Worm (Caenorhabditis elegans) whole organism, young adult: Measurements from ENCODE around the gene C26B9.6.

Experiments used
- B0261.1 ChIP-seq: sonication (generic microtip); optimal IDR thresholded peaks from 2 replicates; lab custom pipeline; 2016; ENCODE audit warnings: mild to moderate bottlenecking, missing genetic modification characterization, moderate library complexity, missing compliant biosample characterization
- C17E4.6 ChIP-seq: fragments of 200-800 bp; sonication (Bioruptor generic); IDR thresholded peaks from 2 replicates; pipeline ENCODE4 v1.3.6; 2022; ENCODE audit warnings: missing genetic modification reagents, missing genetic modification characterization, missing compliant biosample characterization
- F10E7.11 ChIP-seq: sonication (generic microtip); optimal IDR thresholded peaks from 2 replicates; lab custom pipeline; 2017; ENCODE audit warnings: mild to moderate bottlenecking, missing genetic modification characterization, moderate library complexity, missing compliant biosample characterization
- F23B12.7 ChIP-seq: sonication (generic microtip); optimal IDR thresholded peaks from 2 replicates; lab custom pipeline; 2017; ENCODE audit warnings: missing genetic modification characterization, mild to moderate bottlenecking, missing compliant biosample characterization, antibody characterized with exemption, moderate library complexity; ENCODE audit not compliant: insufficient read depth
- F39B2.1 ChIP-seq: fragments of 200-800 bp; sonication (Bioruptor generic); IDR thresholded peaks from 2 replicates; pipeline ENCODE4 v1.3.6; 2022; ENCODE audit warnings: missing genetic modification reagents, missing genetic modification characterization, missing compliant biosample characterization
- F55B11.4 ChIP-seq: sonication (generic microtip); optimal IDR thresholded peaks from 2 replicates; lab custom pipeline; 2016; ENCODE audit warnings: missing compliant biosample characterization, missing genetic modification characterization, borderline replicate concordance; ENCODE audit not compliant: insufficient read depth
- F57A8.1 ChIP-seq: fragments of 200-800 bp; sonication (Bioruptor generic); optimal IDR thresholded peaks from 2 replicates; lab custom pipeline; 2018; ENCODE audit warnings: mild to moderate bottlenecking, missing genetic modification characterization, moderate library complexity, missing compliant biosample characterization
- T26A5.8 ChIP-seq: sonication (generic microtip); optimal IDR thresholded peaks from 2 replicates; lab custom pipeline; 2016; ENCODE audit warnings: missing genetic modification characterization, missing compliant biosample characterization
- Y53F4B.3 ChIP-seq: fragments of 200-800 bp; sonication (Bioruptor generic); IDR thresholded peaks from 2 replicates; pipeline ENCODE4 v1.3.6; 2022; ENCODE audit warnings: missing genetic modification reagents, missing genetic modification characterization, missing compliant biosample characterization
- Y53G8AR.9 ChIP-seq: fragments of 200-800 bp; sonication (Bioruptor generic); conservative IDR thresholded peaks from 2 replicates; pipeline ENCODE4 v1.3.6; 2022; ENCODE audit warnings: missing genetic modification reagents, missing genetic modification characterization, missing compliant biosample characterization
- Y79H2A.3 ChIP-seq: fragments of 200-800 bp; sonication (Bioruptor generic); conservative IDR thresholded peaks from 2 replicates; pipeline ENCODE4 v1.3.6; 2022; ENCODE audit warnings: missing genetic modification reagents, missing genetic modification characterization, missing compliant biosample characterization
- aptf-2 ChIP-seq: fragments of 200-800 bp; sonication (Bioruptor generic); conservative IDR thresholded peaks from 2 replicates; pipeline ENCODE4 v1.3.6; 2022; ENCODE audit warnings: missing genetic modification reagents, missing genetic modification characterization, missing compliant biosample characterization
- aptf-3 ChIP-seq: fragments of 200-800 bp; sonication (Bioruptor generic); IDR thresholded peaks from 2 replicates; pipeline ENCODE4 v1.3.6; 2022; ENCODE audit warnings: missing genetic modification characterization, missing compliant biosample characterization
- attf-5 ChIP-seq: fragments of 200-800 bp; sonication (Bioruptor generic); optimal IDR thresholded peaks from 2 replicates; lab custom pipeline; 2018; ENCODE audit warnings: mild to moderate bottlenecking, missing genetic modification characterization, missing compliant biosample characterization
- bed-2 ChIP-seq: fragments of 200-800 bp; sonication (Bioruptor generic); IDR thresholded peaks from 2 replicates; pipeline ENCODE4 v1.3.6; 2022; ENCODE audit warnings: missing genetic modification reagents, missing genetic modification characterization, missing compliant biosample characterization
- die-1 ChIP-seq: sonication (generic microtip); optimal IDR thresholded peaks from 2 replicates; lab custom pipeline; 2016; ENCODE audit warnings: missing genotype, mild to moderate bottlenecking, missing genetic modification characterization, missing compliant biosample characterization
- dox-1 ChIP-seq: fragments of 200-800 bp; sonication (Bioruptor generic); IDR thresholded peaks from 2 replicates; pipeline ENCODE4 v1.3.6; 2022; ENCODE audit warnings: missing genetic modification reagents, missing genetic modification characterization, missing compliant biosample characterization
- egl-18 ChIP-seq: fragments of 200-800 bp; sonication (Bioruptor generic); IDR thresholded peaks from 2 replicates; pipeline ENCODE4 v1.3.6; 2022; ENCODE audit warnings: missing genetic modification reagents, missing genetic modification characterization, missing compliant biosample characterization
- fkh-3 ChIP-seq: sonication (generic microtip); optimal IDR thresholded peaks from 2 replicates; lab custom pipeline; 2016; ENCODE audit warnings: mild to moderate bottlenecking, missing genetic modification characterization, missing compliant biosample characterization
- him-1 ChIP-seq: sonication (generic microtip); optimal IDR thresholded peaks from 2 replicates; lab custom pipeline; 2016; ENCODE audit warnings: missing genotype, missing genetic modification reagents, missing genetic modification characterization, missing compliant biosample characterization
- hmg-1.2 ChIP-seq: fragments of 200-800 bp; sonication (Bioruptor generic); IDR thresholded peaks from 2 replicates; pipeline ENCODE4 v1.3.6; 2022; ENCODE audit warnings: missing genetic modification reagents, missing genetic modification characterization, missing compliant biosample characterization
- hrde-1 ChIP-seq: sonication (generic microtip); optimal IDR thresholded peaks from 2 replicates; lab custom pipeline; 2016; ENCODE audit warnings: missing genetic modification characterization, mild to moderate bottlenecking, missing compliant biosample characterization, moderate library complexity, missing genotype, missing genetic modification reagents, borderline replicate concordance
- hsf-1 ChIP-seq: fragments of 200-800 bp; sonication (Bioruptor generic); IDR thresholded peaks from 2 replicates; pipeline ENCODE4 v1.3.6; 2022; ENCODE audit warnings: missing genetic modification reagents, missing genetic modification characterization, missing compliant biosample characterization
- let-526 ChIP-seq: fragments of 200-800 bp; sonication (Bioruptor generic); IDR thresholded peaks from 2 replicates; pipeline ENCODE4 v1.3.6; 2022; ENCODE audit warnings: missing genetic modification reagents, missing genetic modification characterization, missing compliant biosample characterization
- let-607 ChIP-seq, 2 experiments: fragments of 200-800 bp in 1 of 2; sonication (Bioruptor generic) in 1 of 2; sonication (generic microtip) in 1 of 2; optimal IDR thresholded peaks; 2 replicates each; lab custom pipeline; 2016 to 2018; ENCODE audit warnings: mild to moderate bottlenecking in 2 of 2, missing compliant biosample characterization in 2 of 2, missing genetic modification characterization in 2 of 2, moderate library complexity in 2 of 2, missing genotype in 1 of 2
- lsl-1 ChIP-seq: fragments of 200-800 bp; sonication (Bioruptor generic); optimal IDR thresholded peaks from 2 replicates; lab custom pipeline; 2018; ENCODE audit warnings: mild to moderate bottlenecking, missing genetic modification characterization, moderate library complexity, missing compliant biosample characterization
- madf-3 ChIP-seq: fragments of 200-800 bp; sonication (Bioruptor generic); IDR thresholded peaks from 2 replicates; pipeline ENCODE4 v1.3.6; 2022; ENCODE audit warnings: missing genetic modification reagents, missing genetic modification characterization, missing compliant biosample characterization
- madf-6 ChIP-seq: fragments of 200-800 bp; sonication (Bioruptor generic); IDR thresholded peaks from 2 replicates; pipeline ENCODE4 v1.3.6; 2022; ENCODE audit warnings: missing genetic modification reagents, missing genetic modification characterization, missing compliant biosample characterization
- mes-4 ChIP-seq: sonication (generic microtip); optimal IDR thresholded peaks from 2 replicates; lab custom pipeline; 2016; ENCODE audit warnings: missing genotype, missing genetic modification characterization, missing compliant biosample characterization
- mxl-1 ChIP-seq: sonication (generic microtip); optimal IDR thresholded peaks from 2 replicates; lab custom pipeline; 2016; ENCODE audit warnings: missing genetic modification characterization, missing compliant biosample characterization
- nfyb-1 ChIP-seq: fragments of 200-800 bp; sonication (Bioruptor generic); IDR thresholded peaks from 2 replicates; pipeline ENCODE4 v1.3.6; 2022; ENCODE audit warnings: missing genetic modification reagents, missing genetic modification characterization, missing compliant biosample characterization
- nhr-80 ChIP-seq: sonication (generic microtip); optimal IDR thresholded peaks from 2 replicates; lab custom pipeline; 2016; ENCODE audit warnings: missing genetic modification characterization, missing compliant biosample characterization
- nhr-90 ChIP-seq: sonication (generic microtip); optimal IDR thresholded peaks from 2 replicates; lab custom pipeline; 2016; ENCODE audit warnings: missing genotype, mild to moderate bottlenecking, missing genetic modification characterization, missing compliant biosample characterization
- pha-4 ChIP-seq: fragments of 150-350 bp; sonication (generic microtip); optimal IDR thresholded peaks from 2 replicates; lab custom pipeline; 2014; ENCODE audit warnings: missing biosample characterization, missing genetic modification reagents, missing genetic modification characterization
- repo-1 ChIP-seq: sonication (generic microtip); optimal IDR thresholded peaks from 2 replicates; lab custom pipeline; 2017; ENCODE audit warnings: mild to moderate bottlenecking, missing genetic modification characterization, missing compliant biosample characterization
- rpc-1 ChIP-seq, 2 experiments: fragments of 150-350 bp in 1 of 2; sonication (generic microtip) in 1 of 2; optimal IDR thresholded peaks; 2 replicates each; lab custom pipeline; 2014 to 2018; ENCODE audit warnings: missing biosample characterization in 1 of 2, missing genetic modification characterization in 1 of 2, missing genetic modification reagents in 1 of 2, missing genotype in 1 of 2
- sea-2 ChIP-seq: fragments of 200-800 bp; sonication (Bioruptor generic); IDR thresholded peaks from 2 replicates; pipeline ENCODE4 v1.3.6; 2022; ENCODE audit warnings: missing genetic modification characterization, missing compliant biosample characterization
- snpc-4 ChIP-seq, 5 experiments: fragments of 150-350 bp in 1 of 5; sonication (generic microtip) in 4 of 5; optimal IDR thresholded peaks; 2 replicates each; lab custom pipeline; 2014 to 2018; ENCODE audit warnings: missing genetic modification characterization in 5 of 5, missing biosample characterization in 3 of 5, antibody characterized with exemption in 2 of 5, mild to moderate bottlenecking in 2 of 5, missing compliant biosample characterization in 2 of 5, missing genotype in 2 of 5, moderate library complexity in 2 of 5, missing genetic modification reagents in 1 of 5
- tlf-1 ChIP-seq: fragments of 200-800 bp; sonication (Bioruptor generic); optimal IDR thresholded peaks from 2 replicates; lab custom pipeline; 2018; ENCODE audit warnings: mild to moderate bottlenecking, missing genetic modification characterization, missing compliant biosample characterization
- unc-62 ChIP-seq: fragments of 150-350 bp; optimal IDR thresholded peaks from 2 replicates; lab custom pipeline; 2014; ENCODE audit warnings: missing biosample characterization, missing genetic modification reagents, missing genetic modification characterization
- xnd-1 ChIP-seq: sonication (generic microtip); optimal IDR thresholded peaks from 2 replicates; lab custom pipeline; 2016; ENCODE audit warnings: missing genotype, missing genetic modification reagents, missing genetic modification characterization, missing compliant biosample characterization
- ztf-18 ChIP-seq: sonication (generic microtip); optimal IDR thresholded peaks from 2 replicates; lab custom pipeline; 2016; ENCODE audit warnings: missing genotype, mild to moderate bottlenecking, missing genetic modification characterization, missing compliant biosample characterization
- ztf-22 ChIP-seq: fragments of 200-800 bp; sonication (Bioruptor generic); optimal IDR thresholded peaks from 2 replicates; lab custom pipeline; 2018; ENCODE audit warnings: mild to moderate bottlenecking, missing genetic modification characterization, moderate library complexity, missing compliant biosample characterization
- ztf-6 ChIP-seq: fragments of 200-800 bp; sonication (Bioruptor generic); IDR thresholded peaks from 2 replicates; pipeline ENCODE4 v1.3.6; 2022; ENCODE audit warnings: missing genetic modification reagents, missing genetic modification characterization, missing compliant biosample characterization

C26B9.6 gene

DNA sequence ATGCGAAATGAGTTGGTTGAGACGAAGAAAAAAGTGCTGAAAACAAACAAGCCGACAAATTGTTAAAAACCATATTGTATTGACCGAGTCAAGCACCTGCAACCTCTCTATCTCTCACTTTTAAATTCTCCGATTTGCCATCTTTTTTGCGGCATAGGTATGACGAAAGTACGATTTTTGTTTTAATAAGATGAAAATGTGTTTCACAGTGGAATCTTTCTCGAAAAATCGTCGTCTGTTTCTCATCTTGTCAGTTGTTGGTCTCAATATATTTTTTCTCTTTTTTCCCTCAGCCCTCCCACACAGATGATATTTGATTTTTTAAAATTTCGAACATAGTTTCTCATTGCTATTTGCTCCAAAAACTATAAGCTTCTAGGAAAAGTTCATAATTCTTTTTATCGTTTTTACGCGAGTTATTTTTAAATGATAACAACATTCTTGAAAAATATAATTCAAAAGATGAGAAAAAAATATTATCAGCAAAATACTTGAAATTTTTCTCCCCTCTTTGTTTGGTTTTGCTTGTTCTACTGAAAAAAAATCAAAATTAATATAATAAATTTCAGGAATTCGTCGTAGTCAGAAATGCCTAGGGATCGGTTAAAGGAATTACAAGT, 13.4 kb upstream of the C26B9.6 start, which contains the start of gene syx-3:
syx-3 (plus strand) TSS at position 570 of the 620 bp plus-strand sequence.
- TF ChIP-seq nhr-80 (tag; lab: Kevin White, UChicago) (no peak), C17E4.6 (GFP tag; lab: Robert Waterston, UW) (no peak), hrde-1 (tag; lab: Kevin White, UChicago) (no peak), F10E7.11 (tag; lab: Kevin White, UChicago) (no peak), Y79H2A.3 (GFP tag; lab: Robert Waterston, UW) (no peak), pha-4 (tag; lab: Kevin White, UChicago) (no peak), Y53F4B.3 (GFP tag; lab: Robert Waterston, UW) (no peak), F39B2.1 (GFP tag; lab: Robert Waterston, UW) (no peak), Y53G8AR.9 (GFP tag; lab: Robert Waterston, UW) (no peak), repo-1 (tag; lab: Kevin White, UChicago) (no peak), sea-2 (GFP tag; lab: Robert Waterston, UW) (no peak), attf-5 (no peak), xnd-1 (no peak), rpc-1 (optimal IDR thresholded peaks at IDR 0.05; lab: Kevin White, UChicago) (no peak), rpc-1 (tag; optimal IDR thresholded peaks at IDR 0.05; lab: Kevin White, UChicago) (no peak)

ce11 chrX:5347856-5348255, 12.6 kb upstream of the C26B9.6 start:
- no peak for TF ChIP-seq B0261.1
- no peak for TF ChIP-seq madf-3 (GFP tag; lab: Robert Waterston, UW)
- no peak for TF ChIP-seq F23B12.7 (tag; lab: Kevin White, UChicago)
- TF ChIP-seq nfyb-1 (GFP tag; lab: Robert Waterston, UW) = no peak
- TF ChIP-seq T26A5.8 (tag; lab: Kevin White, UChicago) = no peak
- TF ChIP-seq unc-62 (GFP tag; lab: Kevin White, UChicago) = no peak
- TF ChIP-seq fkh-3 (tag; lab: Kevin White, UChicago) = no peak
- no peak for TF ChIP-seq snpc-4 (GFP tag; optimal IDR thresholded peaks at IDR 0.05; lab: Kevin White, UChicago)
- no peak for TF ChIP-seq snpc-4 (tag; optimal IDR thresholded peaks at IDR 0.05; lab: Kevin White, UChicago)
- TF ChIP-seq mes-4 (tag; lab: Kevin White, UChicago) = no peak
- no peak for TF ChIP-seq lsl-1
- TF ChIP-seq hmg-1.2 (GFP tag; lab: Robert Waterston, UW) = no peak
- no peak for TF ChIP-seq nhr-90 (tag; lab: Kevin White, UChicago)
- TF ChIP-seq aptf-3 (GFP tag; lab: Robert Waterston, UW) = no peak
- TF ChIP-seq bed-2 (GFP tag; lab: Robert Waterston, UW) = no peak
- TF ChIP-seq Y53F4B.3 (GFP tag; lab: Robert Waterston, UW) = no peak

DNA sequence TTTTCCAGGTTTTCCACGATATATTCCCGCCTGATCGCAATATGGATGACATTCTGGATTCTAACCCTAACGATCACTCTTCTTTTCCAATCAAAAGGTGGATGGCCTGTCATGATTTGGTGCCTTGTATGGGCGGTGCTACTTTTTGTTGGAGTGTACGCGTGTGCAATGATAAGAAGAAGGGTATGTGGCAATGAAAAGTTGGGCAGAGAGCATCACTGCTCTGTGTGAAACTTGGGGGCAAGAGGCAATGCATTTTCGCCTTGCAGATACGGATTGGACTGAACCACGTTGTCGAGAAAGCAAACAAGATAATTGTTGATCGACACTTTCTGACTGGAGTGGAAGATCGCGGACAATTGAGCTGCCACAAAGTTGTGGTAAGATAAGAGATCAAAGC, 11.0 kb upstream of the C26B9.6 start:
- TF ChIP-seq ztf-18 (tag; lab: Kevin White, UChicago) = no peak
- no peak for TF ChIP-seq aptf-2
- TF ChIP-seq hsf-1 (GFP tag; lab: Robert Waterston, UW) = no peak
- no peak for TF ChIP-seq egl-18 (GFP tag; lab: Robert Waterston, UW)
- no peak for TF ChIP-seq tlf-1 (GFP tag; lab: Kevin White, UChicago)
- TF ChIP-seq let-526 = no peak
- no peak for TF ChIP-seq dox-1 (GFP tag; lab: Robert Waterston, UW)
- TF ChIP-seq let-607 (tag; optimal IDR thresholded peaks at IDR 0.05; lab: Kevin White, UChicago) = peak; percentile 66 to 85
- TF ChIP-seq lsl-1 = no peak
- peak; percentile 14 for TF ChIP-seq ztf-22 (GFP tag; lab: Kevin White, UChicago)
- no peak for TF ChIP-seq Y53G8AR.9 (GFP tag; lab: Robert Waterston, UW)
- TF ChIP-seq hrde-1 (tag; lab: Kevin White, UChicago) = no peak
- TF ChIP-seq ztf-6 (GFP tag; lab: Robert Waterston, UW) = no peak
- no peak for TF ChIP-seq mxl-1
- TF ChIP-seq nhr-80 (tag; lab: Kevin White, UChicago) = peak; percentile 91
- TF ChIP-seq C17E4.6 (GFP tag; lab: Robert Waterston, UW) = no peak
- TF ChIP-seq madf-6 = no peak
- TF ChIP-seq F55B11.4 = no peak
- no peak for TF ChIP-seq aptf-3 (GFP tag; lab: Robert Waterston, UW)
- TF ChIP-seq die-1 (tag; lab: Kevin White, UChicago) = no peak
- TF ChIP-seq him-1 (tag; lab: Kevin White, UChicago) = no peak
- no peak for TF ChIP-seq F57A8.1 (GFP tag; lab: Kevin White, UChicago)
